Worm (Caenorhabditis elegans) whole organism, L4 larva: ENCODE results near the gene C44B11.1.

ENCODE experiments used
- F49E8.2 ChIP-seq: sonication (generic microtip); optimal IDR thresholded peaks from 2 replicates; lab custom pipeline; 2016; ENCODE audit warnings: missing compliant biosample characterization, mild to moderate bottlenecking, missing genetic modification characterization, borderline replicate concordance
- R02D3.7 ChIP-seq: fragments of 150-350 bp; sonication (generic microtip); optimal IDR thresholded peaks from 3 replicates; lab custom pipeline; 2014; ENCODE audit warnings: missing biosample characterization, missing genetic modification characterization
- Y48G9A.11 ChIP-seq: fragments of 200-800 bp; sonication (Bioruptor generic); IDR thresholded peaks from 2 replicates; pipeline ENCODE4 v1.3.6; 2022; ENCODE audit warnings: missing genetic modification reagents, missing genetic modification characterization, missing compliant biosample characterization
- ceh-28 ChIP-seq: fragments of 150-350 bp; optimal IDR thresholded peaks from 2 replicates; lab custom pipeline; 2014; ENCODE audit warnings: missing biosample characterization, missing genetic modification reagents, missing genetic modification characterization
- ceh-44 ChIP-seq: fragments of 200-800 bp; sonication (Bioruptor generic); IDR thresholded peaks from 2 replicates; pipeline ENCODE4 v1.3.6; 2022; ENCODE audit warnings: missing genetic modification reagents, missing genetic modification characterization, missing compliant biosample characterization
- cey-2 ChIP-seq: sonication (generic microtip); optimal IDR thresholded peaks from 3 replicates; lab custom pipeline; 2017; ENCODE audit warnings: missing genetic modification characterization, mild to moderate bottlenecking, missing compliant biosample characterization, antibody characterized with exemption, borderline replicate concordance; ENCODE audit not compliant: insufficient read depth
- daf-16 ChIP-seq, 3 experiments: sonication (generic microtip); optimal IDR thresholded peaks; 2 replicates each; lab custom pipeline; 2016 to 2017; ENCODE audit warnings: missing genetic modification characterization in 3 of 3, missing genetic modification reagents in 3 of 3, mild to moderate bottlenecking in 2 of 3, missing compliant biosample characterization in 2 of 3, missing biosample characterization in 1 of 3, moderate library complexity in 1 of 3
- daf-8 ChIP-seq: fragments of 200-800 bp; sonication (Bioruptor generic); IDR thresholded peaks from 2 replicates; pipeline ENCODE4 v1.3.6; 2022; ENCODE audit warnings: missing genetic modification characterization, missing compliant biosample characterization
- dmd-6 ChIP-seq: fragments of 200-800 bp; sonication (Bioruptor generic); IDR thresholded peaks from 2 replicates; pipeline ENCODE4 v1.3.6; 2022; ENCODE audit warnings: missing genetic modification reagents, missing genetic modification characterization, missing compliant biosample characterization
- gei-8 ChIP-seq: fragments of 200-800 bp; sonication (Bioruptor generic); optimal IDR thresholded peaks from 2 replicates; lab custom pipeline; 2018; ENCODE audit warnings: mild to moderate bottlenecking, missing genetic modification characterization, missing compliant biosample characterization
- lin-1 ChIP-seq: fragments of 200-800 bp; sonication (Bioruptor generic); IDR thresholded peaks from 2 replicates; pipeline ENCODE4 v1.3.6; 2022; ENCODE audit warnings: missing genetic modification reagents, missing genetic modification characterization, missing compliant biosample characterization
- lin-15B ChIP-seq: fragments of 150-350 bp; sonication (generic microtip); optimal IDR thresholded peaks from 3 replicates; lab custom pipeline; 2014; ENCODE audit warnings: missing biosample characterization, missing genetic modification characterization
- lir-3 ChIP-seq: sonication (generic microtip); optimal IDR thresholded peaks from 2 replicates; lab custom pipeline; 2016; ENCODE audit warnings: mild to moderate bottlenecking, missing genetic modification characterization, missing compliant biosample characterization
- mdl-1 ChIP-seq, 2 experiments: fragments of 150-350 bp in 1 of 2; sonication (generic microtip) in 1 of 2; optimal IDR thresholded peaks; 2 replicates each; lab custom pipeline; 2014 to 2017; ENCODE audit warnings: missing biosample characterization in 2 of 2, missing genetic modification characterization in 2 of 2
- mdt-29 ChIP-seq: fragments of 200-800 bp; sonication (Bioruptor generic); IDR thresholded peaks from 2 replicates; pipeline ENCODE4 v1.3.6; 2022; ENCODE audit warnings: missing genetic modification reagents, missing genetic modification characterization, missing compliant biosample characterization
- mxl-2 ChIP-seq: fragments of 200-800 bp; sonication (Bioruptor generic); conservative IDR thresholded peaks from 2 replicates; pipeline ENCODE4 v1.3.6; 2022; ENCODE audit warnings: missing genetic modification reagents, missing genetic modification characterization, missing compliant biosample characterization
- nhr-102 ChIP-seq: sonication (generic microtip); optimal IDR thresholded peaks from 2 replicates; lab custom pipeline; 2016; ENCODE audit warnings: mild to moderate bottlenecking, missing genetic modification characterization, moderate library complexity, missing compliant biosample characterization
- nhr-111 ChIP-seq: fragments of 200-800 bp; sonication (Bioruptor generic); optimal IDR thresholded peaks from 2 replicates; lab custom pipeline; 2018; ENCODE audit warnings: mild to moderate bottlenecking, missing genetic modification characterization, missing compliant biosample characterization
- nhr-237 ChIP-seq: sonication (generic microtip); optimal IDR thresholded peaks from 2 replicates; lab custom pipeline; 2017; ENCODE audit warnings: missing biosample characterization, missing genetic modification characterization
- nhr-25 ChIP-seq: sonication (generic microtip); optimal IDR thresholded peaks from 2 replicates; lab custom pipeline; 2017; ENCODE audit warnings: missing genetic modification characterization, mild to moderate bottlenecking, missing compliant biosample characterization, antibody characterized with exemption, moderate library complexity, borderline replicate concordance; ENCODE audit not compliant: insufficient read depth
- nhr-28 ChIP-seq: fragments of 150-350 bp; optimal IDR thresholded peaks from 2 replicates; lab custom pipeline; 2014; ENCODE audit warnings: missing biosample characterization, missing genetic modification characterization
- pha-4 ChIP-seq, 2 experiments: fragments of 150-350 bp in 1 of 2; fragments of 200-800 bp in 1 of 2; sonication (Bioruptor generic) in 1 of 2; IDR thresholded peaks in 1 of 2; optimal IDR thresholded peaks in 1 of 2; 2 replicates each; pipeline versions ENCODE4 v1.3.6 to Lab custom; 2014 to 2022; ENCODE audit warnings: missing genetic modification characterization in 2 of 2, missing genetic modification reagents in 2 of 2, missing biosample characterization in 1 of 2, missing compliant biosample characterization in 1 of 2
- rbr-2 ChIP-seq: sonication (generic microtip); optimal IDR thresholded peaks from 2 replicates; lab custom pipeline; 2016; ENCODE audit warnings: missing genotype, missing genetic modification characterization, missing compliant biosample characterization
- sdz-12 ChIP-seq: fragments of 200-800 bp; sonication (Bioruptor generic); optimal IDR thresholded peaks from 2 replicates; lab custom pipeline; 2018; ENCODE audit warnings: mild to moderate bottlenecking, missing genetic modification characterization, missing compliant biosample characterization
- set-16 ChIP-seq: fragments of 200-800 bp; sonication (Bioruptor generic); IDR thresholded peaks from 2 replicates; pipeline ENCODE4 v1.3.6; 2022; ENCODE audit warnings: missing genetic modification reagents, missing genetic modification characterization, missing compliant biosample characterization
- skn-1 ChIP-seq: fragments of 150-350 bp; optimal IDR thresholded peaks from 2 replicates; lab custom pipeline; 2014; ENCODE audit warnings: missing biosample characterization, missing genetic modification characterization
- tra-1 ChIP-seq: fragments of 200-800 bp; sonication (Bioruptor generic); IDR thresholded peaks from 2 replicates; pipeline ENCODE4 v1.3.6; 2022; ENCODE audit warnings: missing genetic modification reagents, missing genetic modification characterization, missing compliant biosample characterization
- unc-130 ChIP-seq: sonication (generic microtip); optimal IDR thresholded peaks from 2 replicates; lab custom pipeline; 2016; ENCODE audit warnings: missing genetic modification reagents, missing genetic modification characterization, missing compliant biosample characterization
- vab-7 ChIP-seq: fragments of 200-800 bp; sonication (Bioruptor generic); IDR thresholded peaks from 2 replicates; pipeline ENCODE4 v1.3.6; 2022; ENCODE audit warnings: missing genetic modification reagents, missing genetic modification characterization, missing compliant biosample characterization
- zfp-3 ChIP-seq: fragments of 200-800 bp; sonication (Bioruptor generic); conservative IDR thresholded peaks from 2 replicates; pipeline ENCODE4 v1.3.6; 2022; ENCODE audit warnings: missing genetic modification reagents, missing genetic modification characterization, missing compliant biosample characterization
- ztf-7 ChIP-seq: fragments of 150-350 bp; optimal IDR thresholded peaks from 2 replicates; lab custom pipeline; 2014; ENCODE audit warnings: missing biosample characterization, missing genetic modification characterization

The C44B11.1 gene

DNA sequence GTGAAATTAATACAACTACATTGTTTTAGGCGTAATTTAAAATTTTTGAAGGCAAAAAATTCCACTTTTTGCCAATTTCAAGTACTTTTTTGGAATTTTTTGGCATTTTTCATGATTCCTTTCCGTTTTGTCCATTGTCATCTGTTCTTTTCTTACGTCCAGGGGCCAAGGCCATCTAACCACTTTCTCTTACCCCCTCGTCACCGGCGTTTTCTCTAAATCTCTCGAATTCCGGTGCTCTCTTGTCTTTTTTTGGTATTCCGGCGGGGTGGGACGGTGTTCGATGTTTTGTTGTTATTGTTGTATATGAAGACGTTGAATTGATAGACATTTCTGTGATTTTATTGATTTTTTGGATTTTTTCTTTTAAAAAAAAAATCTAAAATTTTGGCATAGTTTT is 6.5 kb downstream of the C44B11.1 start:
- no peak for TF ChIP-seq zfp-3
- TF ChIP-seq nhr-237 (tag; lab: Kevin White, UChicago) = no peak
- TF ChIP-seq nhr-28 (tag; lab: Kevin White, UChicago) = peak; percentile 23
- peak; percentile 73 for TF ChIP-seq nhr-25
- TF ChIP-seq, all 104 proteins: peak for 2

DNA sequence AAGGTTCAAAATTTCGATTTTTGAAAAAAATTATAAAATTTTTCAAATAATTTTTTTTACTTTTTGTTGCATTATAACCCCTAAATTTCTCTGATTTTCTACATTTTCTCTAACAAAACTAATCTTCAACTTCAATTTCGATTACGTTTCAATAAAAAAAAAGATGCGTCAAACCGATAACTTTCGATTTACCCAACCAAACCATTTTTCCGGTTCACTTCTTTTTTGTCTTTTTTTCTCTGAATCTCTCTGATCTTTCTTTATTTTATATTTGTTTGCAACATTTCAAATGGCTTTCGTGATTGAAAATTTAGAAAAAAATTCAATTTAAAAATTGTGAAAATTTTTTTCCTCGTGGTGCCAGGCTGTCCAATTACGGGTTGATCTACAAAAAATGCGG is 8.4 kb downstream of the C44B11.1 start:
- no peak for TF ChIP-seq mdl-1 (tag; optimal IDR thresholded peaks at IDR 0.05; lab: Kevin White, UChicago)
- TF ChIP-seq pha-4 (GFP tag; IDR thresholded peaks at IDR 0.05; lab: Robert Waterston, UW) = no peak
- TF ChIP-seq pha-4 (tag; optimal IDR thresholded peaks at IDR 0.05; lab: Kevin White, UChicago) = no peak
- TF ChIP-seq cey-2 (tag; lab: Kevin White, UChicago) = no peak
- no peak for TF ChIP-seq gei-8 (GFP tag; lab: Kevin White, UChicago)
- no peak for TF ChIP-seq sdz-12 (GFP tag; lab: Kevin White, UChicago)
- no peak for TF ChIP-seq rbr-2
- no peak for TF ChIP-seq mxl-2 (GFP tag; lab: Robert Waterston, UW)
- no peak for TF ChIP-seq skn-1 (tag; lab: Kevin White, UChicago)
- no peak for TF ChIP-seq nhr-111
- no peak for TF ChIP-seq nhr-102 (tag; lab: Kevin White, UChicago)

DNA sequence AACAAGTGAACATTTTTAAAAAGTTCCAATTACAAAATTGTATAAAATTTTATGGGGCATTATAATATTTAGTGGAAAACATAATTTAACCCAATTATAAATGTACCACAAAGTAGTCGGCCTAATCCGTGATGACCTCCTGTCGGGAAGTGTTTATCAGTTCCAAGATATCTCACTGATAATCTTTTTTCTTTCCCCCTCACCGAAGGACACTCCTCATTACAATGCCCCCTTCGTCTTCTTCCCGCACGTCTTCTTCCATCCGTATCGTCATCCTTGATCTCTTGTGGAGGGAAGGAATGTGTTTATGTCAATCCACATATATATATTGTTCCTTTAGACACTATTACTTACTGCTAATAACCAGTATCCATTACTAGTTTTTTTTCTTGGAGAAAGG is 10.2 kb downstream of the C44B11.1 start, which contains the start of gene R148.5:
R148.5 (plus strand) TSS at position 331 of the 400 bp plus-strand sequence.
- no peak for TF ChIP-seq ztf-7
- TF ChIP-seq daf-16 (GFP tag; optimal IDR thresholded peaks at IDR 0.05; lab: Kevin White, UChicago) = no peak
- TF ChIP-seq daf-16 (tag; optimal IDR thresholded peaks at IDR 0.05; lab: Kevin White, UChicago) = no peak
- TF ChIP-seq daf-8 = no peak
- no peak for TF ChIP-seq lir-3 (tag; lab: Kevin White, UChicago)
- no peak for TF ChIP-seq R02D3.7 (tag; lab: Kevin White, UChicago)
- no peak for TF ChIP-seq dmd-6
- TF ChIP-seq pha-4 (GFP tag; IDR thresholded peaks at IDR 0.05; lab: Robert Waterston, UW) = no peak
- TF ChIP-seq pha-4 (tag; optimal IDR thresholded peaks at IDR 0.05; lab: Kevin White, UChicago) = no peak
- no peak for TF ChIP-seq vab-7
- TF ChIP-seq skn-1 (tag; lab: Kevin White, UChicago) = no peak
- no peak for TF ChIP-seq mdt-29
- TF ChIP-seq lin-1 (GFP tag; lab: Robert Waterston, UW) = no peak
- TF ChIP-seq cey-2 (tag; lab: Kevin White, UChicago) = no peak
- no peak for TF ChIP-seq unc-130 (GFP tag; lab: Kevin White, UChicago)

DNA sequence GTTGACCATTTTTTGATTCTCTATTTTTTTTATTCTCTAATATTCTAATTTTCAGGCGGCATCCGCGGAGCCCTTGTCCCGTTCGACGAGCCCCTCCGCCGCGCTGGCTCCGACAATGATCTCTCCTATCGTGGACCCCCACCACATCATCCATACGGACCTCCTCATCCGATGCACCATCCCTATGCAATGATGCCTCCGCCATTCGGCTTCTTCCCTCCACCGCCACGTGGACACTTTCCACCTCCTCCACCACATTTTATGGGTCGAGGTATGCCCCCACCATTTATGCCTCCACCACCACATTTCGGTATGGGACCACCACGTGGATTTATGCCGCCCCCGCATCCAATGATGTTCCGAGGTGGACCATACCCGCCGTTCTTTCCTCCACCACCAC is 14.2 kb downstream of the C44B11.1 start:
- TF ChIP-seq set-16 (GFP tag; lab: Robert Waterston, UW) (peak; percentile 79), ceh-44 (GFP tag; lab: Robert Waterston, UW) (no peak)

DNA sequence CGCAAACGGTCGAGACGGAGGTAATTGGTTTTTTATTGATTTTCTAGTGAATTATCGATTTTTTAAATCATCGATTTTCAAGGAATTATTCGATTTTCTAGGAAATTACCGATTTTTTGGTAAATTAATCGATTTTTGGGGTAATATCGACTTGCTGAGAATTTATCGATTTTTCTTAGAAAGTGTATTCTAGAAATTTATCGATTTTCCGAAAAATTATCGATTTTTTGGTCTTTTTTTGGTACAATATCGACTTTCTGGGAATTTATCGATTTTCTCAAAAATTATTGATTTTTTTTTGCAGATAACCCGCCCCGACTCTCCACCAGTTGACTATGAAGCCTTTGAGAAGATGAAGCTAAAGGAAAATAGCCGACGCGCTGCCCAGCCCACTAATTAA is 15.5 kb downstream of the C44B11.1 start:
- TF ChIP-seq ceh-28 (tag; lab: Kevin White, UChicago) = peak; percentile 98
- TF ChIP-seq lin-15B (tag; lab: Kevin White, UChicago) = no peak

DNA sequence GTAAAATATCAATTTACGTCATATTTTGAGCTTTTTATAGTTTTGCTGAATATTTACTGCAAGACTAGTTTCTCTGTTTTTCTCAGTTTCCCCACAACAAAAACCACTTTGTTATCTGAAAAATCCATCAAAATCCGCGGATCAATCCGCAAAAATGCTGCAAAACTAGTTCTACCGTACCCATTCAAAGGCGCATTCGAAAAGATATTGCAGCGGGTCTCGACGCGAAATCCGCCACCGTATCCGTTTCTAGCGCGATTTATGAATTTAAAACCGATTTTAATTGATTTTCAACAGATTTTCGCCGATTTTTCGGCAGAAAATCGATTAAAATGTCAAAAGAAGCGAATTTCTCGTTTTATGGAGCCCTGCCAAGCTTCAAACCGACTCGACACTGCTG is 16.3 kb downstream of the C44B11.1 start, which contains the start of gene R148.4:
R148.4 (plus strand) TSS at position 211 of the 400 bp plus-strand sequence.
- TF ChIP-seq F49E8.2 (peak; percentile 64), gei-8 (GFP tag; lab: Kevin White, UChicago) (no peak), mxl-2 (GFP tag; lab: Robert Waterston, UW) (no peak), nhr-237 (tag; lab: Kevin White, UChicago) (no peak), tra-1 (GFP tag; lab: Robert Waterston, UW) (no peak), Y48G9A.11 (0 out of 2 replicates have a peak, but pooled peaks have one; percentile 43), unc-130 (GFP tag; lab: Kevin White, UChicago) (peak; percentile 19)
- TF ChIP-seq, all 104 proteins: peak for 3
